Fruit fly (Drosophila melanogaster) whole organism, embryonic: ENCODE results near the gene Ttc19.
A peak's percentile ranks its signal among the peaks of the same experiment; 100 is the strongest.

Experiments
- Antp ChIP-seq: fragments of 200-800 bp; sonication (Bioruptor generic); optimal IDR thresholded peaks from 3 replicates; lab custom pipeline; 2016; ENCODE audit warnings: missing biosample characterization, missing genetic modification characterization
- CG1024 ChIP-seq: fragments of 200-800 bp; sonication (Bioruptor generic); IDR thresholded peaks from 2 replicates; pipeline ENCODE4 v1.3.6; 2022; ENCODE audit warnings: missing biosample characterization, missing genetic modification characterization
- CG10979 ChIP-seq: fragments of 200-800 bp; sonication (Bioruptor generic); optimal IDR thresholded peaks from 2 replicates; lab custom pipeline; 2018; ENCODE audit warnings: missing biosample characterization, mild to moderate bottlenecking, missing genetic modification characterization, moderate library complexity
- CG11696 ChIP-seq: fragments of 200-800 bp; sonication (Bioruptor generic); IDR thresholded peaks from 2 replicates; pipeline ENCODE4 v1.3.6; 2022; ENCODE audit warnings: missing biosample characterization, missing genetic modification characterization
- CG12219 ChIP-seq: fragments of 200-800 bp; sonication (Bioruptor generic); optimal IDR thresholded peaks from 3 replicates; lab custom pipeline; 2018; ENCODE audit warnings: missing biosample characterization, mild to moderate bottlenecking, missing genetic modification characterization
- CG1647 ChIP-seq: fragments of 200-800 bp; sonication (Bioruptor generic); optimal IDR thresholded peaks from 3 replicates; lab custom pipeline; 2016; ENCODE audit warnings: missing biosample characterization, missing genetic modification characterization
- CG16813 ChIP-seq: fragments of 200-800 bp; sonication (Bioruptor generic); IDR thresholded peaks from 3 replicates; pipeline ENCODE4 v1.3.6; 2022; ENCODE audit warnings: missing biosample characterization, missing genetic modification characterization; ENCODE audit not compliant: partially characterized antibody
- CG16863 ChIP-seq: fragments of 200-800 bp; sonication (Bioruptor generic); optimal IDR thresholded peaks from 3 replicates; lab custom pipeline; 2016; ENCODE audit warnings: missing biosample characterization, missing genetic modification characterization
- CG17912 ChIP-seq: fragments of 200-800 bp; sonication (Bioruptor generic); optimal IDR thresholded peaks from 2 replicates; lab custom pipeline; 2018; ENCODE audit warnings: missing biosample characterization, mild to moderate bottlenecking, missing genetic modification characterization
- CG2116 ChIP-seq: fragments of 200-800 bp; sonication (Bioruptor generic); optimal IDR thresholded peaks from 3 replicates; lab custom pipeline; 2018; ENCODE audit warnings: missing biosample characterization, mild to moderate bottlenecking, missing genetic modification characterization
- CG2202 ChIP-seq: fragments of 200-800 bp; sonication (Bioruptor generic); optimal IDR thresholded peaks from 2 replicates; lab custom pipeline; 2018; ENCODE audit warnings: missing biosample characterization, mild to moderate bottlenecking, missing genetic modification characterization
- CG2875 ChIP-seq: fragments of 200-800 bp; sonication (Bioruptor generic); optimal IDR thresholded peaks from 2 replicates; lab custom pipeline; 2017; ENCODE audit warnings: missing biosample characterization, mild to moderate bottlenecking, missing genetic modification characterization, missing genetic modification reagents
- CG30020 ChIP-seq: fragments of 200-800 bp; optimal IDR thresholded peaks from 2 replicates; lab custom pipeline; 2019; ENCODE audit warnings: missing biosample characterization, mild to moderate bottlenecking, missing genetic modification characterization, moderate library complexity
- CG30431 ChIP-seq: fragments of 200-800 bp; sonication (Bioruptor generic); optimal IDR thresholded peaks from 2 replicates; lab custom pipeline; 2017; ENCODE audit warnings: missing biosample characterization, missing genetic modification characterization
- CG32767 ChIP-seq: fragments of 200-800 bp; sonication (Bioruptor generic); IDR thresholded peaks from 2 replicates; pipeline ENCODE4 v1.3.6; 2022; ENCODE audit warnings: missing biosample characterization, missing genetic modification characterization
- CG33557 ChIP-seq: fragments of 200-800 bp; sonication (Bioruptor generic); optimal IDR thresholded peaks from 2 replicates; lab custom pipeline; 2019; ENCODE audit warnings: missing biosample characterization, mild to moderate bottlenecking, missing genetic modification characterization, moderate library complexity
- CG3847 ChIP-seq: fragments of 200-800 bp; sonication (Bioruptor generic); IDR thresholded peaks from 2 replicates; pipeline ENCODE4 v1.3.6; 2022; ENCODE audit warnings: missing biosample characterization, missing genetic modification characterization
- CG4360 ChIP-seq: fragments of 200-800 bp; sonication (Bioruptor generic); IDR thresholded peaks from 2 replicates; pipeline ENCODE4 v1.3.6; 2022; ENCODE audit warnings: missing biosample characterization, missing genetic modification characterization
- CG6854 ChIP-seq: fragments of 200-800 bp; sonication (Bioruptor generic); optimal IDR thresholded peaks from 3 replicates; lab custom pipeline; 2017; ENCODE audit warnings: missing biosample characterization, mild to moderate bottlenecking, missing genetic modification characterization
- CG8089 ChIP-seq: fragments of 200-800 bp; sonication (Bioruptor generic); optimal IDR thresholded peaks from 3 replicates; lab custom pipeline; 2016; ENCODE audit warnings: missing biosample characterization, missing genetic modification characterization
- CG8388 ChIP-seq: fragments of 200-800 bp; sonication (Bioruptor generic); optimal IDR thresholded peaks from 2 replicates; lab custom pipeline; 2019; ENCODE audit warnings: missing biosample characterization, mild to moderate bottlenecking, missing genetic modification characterization, moderate library complexity
- CG9609 ChIP-seq: fragments of 200-800 bp; sonication (Bioruptor generic); optimal IDR thresholded peaks from 3 replicates; lab custom pipeline; 2016; ENCODE audit warnings: missing biosample characterization, missing genetic modification characterization
- Deaf1 ChIP-seq: fragments of 200-800 bp; optimal IDR thresholded peaks from 3 replicates; lab custom pipeline; 2019; ENCODE audit warnings: missing biosample characterization, mild to moderate bottlenecking, missing genetic modification characterization, moderate library complexity
- Dll ChIP-seq: fragments of 200-800 bp; sonication (Bioruptor generic); IDR thresholded peaks from 4 replicates; pipeline ENCODE4 v1.3.6; 2022; ENCODE audit warnings: missing biosample characterization, missing genetic modification characterization; ENCODE audit not compliant: partially characterized antibody
- Elba2 ChIP-seq: fragments of 200-800 bp; sonication (Bioruptor generic); optimal IDR thresholded peaks from 3 replicates; lab custom pipeline; 2016; ENCODE audit warnings: missing biosample characterization, missing genetic modification characterization
- Ets65A ChIP-seq: fragments of 200-800 bp; sonication (Bioruptor generic); peaks from one replicate; lab custom pipeline; 2016; ENCODE audit warnings: missing biosample characterization, missing genetic modification characterization
- Fer2 ChIP-seq: fragments of 200-800 bp; sonication (Bioruptor generic); optimal IDR thresholded peaks from 2 replicates; lab custom pipeline; 2018; ENCODE audit warnings: missing biosample characterization, mild to moderate bottlenecking, missing genetic modification characterization, moderate library complexity
- HLHmδ ChIP-seq: fragments of 200-800 bp; sonication (Bioruptor generic); optimal IDR thresholded peaks from 2 replicates; lab custom pipeline; 2018; ENCODE audit warnings: missing biosample characterization, mild to moderate bottlenecking, missing genetic modification characterization, moderate library complexity
- Meics ChIP-seq: fragments of 200-800 bp; sonication (Bioruptor generic); optimal IDR thresholded peaks from 2 replicates; lab custom pipeline; 2017; ENCODE audit warnings: missing biosample characterization, mild to moderate bottlenecking, missing genetic modification characterization
- Oaz ChIP-seq: fragments of 200-800 bp; sonication (Bioruptor generic); IDR thresholded peaks from 2 replicates; pipeline ENCODE4 v1.3.6; 2022; ENCODE audit warnings: missing biosample characterization, missing genetic modification characterization
- Ptx1 ChIP-seq: fragments of 200-800 bp; sonication (Bioruptor generic); IDR thresholded peaks from 2 replicates; pipeline ENCODE4 v1.3.6; 2022; ENCODE audit warnings: missing biosample characterization, missing genetic modification characterization
- Side ChIP-seq: fragments of 200-800 bp; sonication (Bioruptor generic); optimal IDR thresholded peaks from 2 replicates; lab custom pipeline; 2016; ENCODE audit warnings: missing biosample characterization, missing genetic modification characterization
- Sin3A ChIP-seq: fragments of >200 bp; optimal IDR thresholded peaks from 2 replicates; lab custom pipeline; 2018
- Spps ChIP-seq: fragments of 200-800 bp; sonication (Bioruptor generic); optimal IDR thresholded peaks from 2 replicates; lab custom pipeline; 2018; ENCODE audit warnings: missing biosample characterization, mild to moderate bottlenecking, missing genetic modification characterization
- TFAM ChIP-seq: fragments of 200-800 bp; sonication (Bioruptor generic); optimal IDR thresholded peaks from 2 replicates; lab custom pipeline; 2017; ENCODE audit warnings: missing biosample characterization, missing genetic modification characterization, inconsistent platforms
- cg ChIP-seq: fragments of 200-800 bp; sonication (Bioruptor generic); optimal IDR thresholded peaks from 3 replicates; lab custom pipeline; 2019; ENCODE audit warnings: missing biosample characterization, mild to moderate bottlenecking, missing genetic modification characterization, moderate library complexity
- chn ChIP-seq: fragments of 200-800 bp; sonication (Bioruptor generic); optimal IDR thresholded peaks from 2 replicates; lab custom pipeline; 2016; ENCODE audit warnings: missing biosample characterization, missing genetic modification characterization
- ems ChIP-seq: fragments of 200-800 bp; sonication (Bioruptor generic); optimal IDR thresholded peaks from 3 replicates; lab custom pipeline; 2016; ENCODE audit warnings: missing biosample characterization, missing genetic modification characterization
- fd3F ChIP-seq: fragments of 200-800 bp; sonication (Bioruptor generic); optimal IDR thresholded peaks from 2 replicates; lab custom pipeline; 2018; ENCODE audit warnings: missing biosample characterization, mild to moderate bottlenecking, missing genetic modification characterization, moderate library complexity
- gsb ChIP-seq: fragments of 200-800 bp; sonication (Bioruptor generic); IDR thresholded peaks from 2 replicates; pipeline ENCODE4 v1.3.6; 2022; ENCODE audit warnings: missing biosample characterization, missing genetic modification characterization
- hkb ChIP-seq, 2 experiments: fragments of 200-800 bp in 1 of 2; fragments of >200 bp in 1 of 2; sonication (Bioruptor generic) in 1 of 2; IDR thresholded peaks in 1 of 2; optimal IDR thresholded peaks in 1 of 2; 2 replicates each; pipeline versions ENCODE4 v1.3.6 to Lab custom; 2017 to 2022; ENCODE audit warnings: missing biosample characterization in 1 of 2, missing genetic modification characterization in 1 of 2
- knrl ChIP-seq: fragments of 200-800 bp; sonication (Bioruptor generic); IDR thresholded peaks from 3 replicates; pipeline ENCODE4 v1.3.6; 2022; ENCODE audit warnings: missing biosample characterization, missing genetic modification characterization; ENCODE audit not compliant: partially characterized antibody
- nau ChIP-seq: fragments of 200-800 bp; sonication (Bioruptor generic); optimal IDR thresholded peaks from 3 replicates; lab custom pipeline; 2017; ENCODE audit warnings: missing biosample characterization, mild to moderate bottlenecking, missing genetic modification characterization, missing genetic modification reagents
- oc ChIP-seq: fragments of 200-800 bp; sonication (Bioruptor generic); optimal IDR thresholded peaks from 2 replicates; lab custom pipeline; 2018; ENCODE audit warnings: missing biosample characterization, mild to moderate bottlenecking, missing genetic modification characterization, moderate library complexity
- otp ChIP-seq: fragments of 200-800 bp; sonication (Bioruptor generic); IDR thresholded peaks from 3 replicates; pipeline ENCODE4, ENCODE4 v1.3.6; 2022; ENCODE audit warnings: missing biosample characterization, missing genetic modification characterization
- p53 ChIP-seq: fragments of 200-800 bp; sonication (Bioruptor generic); optimal IDR thresholded peaks from 2 replicates; lab custom pipeline; 2016; ENCODE audit warnings: missing biosample characterization, missing genetic modification characterization
- pho ChIP-seq: fragments of 200-800 bp; sonication (Bioruptor generic); optimal IDR thresholded peaks from 2 replicates; lab custom pipeline; 2016; ENCODE audit warnings: missing biosample characterization, missing genetic modification characterization
- sens-2 ChIP-seq: fragments of 200-800 bp; sonication (Bioruptor generic); IDR thresholded peaks from 2 replicates; pipeline ENCODE4 v1.3.6; 2022; ENCODE audit warnings: missing biosample characterization, missing genetic modification characterization
- tx ChIP-seq: fragments of 200-800 bp; sonication (Bioruptor generic); optimal IDR thresholded peaks from 2 replicates; lab custom pipeline; 2016; ENCODE audit warnings: missing biosample characterization, missing genetic modification characterization
- vnd ChIP-seq: fragments of 200-800 bp; sonication (Bioruptor generic); IDR thresholded peaks from 3 replicates; pipeline ENCODE4 v1.3.6; 2022; ENCODE audit warnings: missing biosample characterization, missing genetic modification characterization; ENCODE audit not compliant: partially characterized antibody
- wdn ChIP-seq: fragments of 200-800 bp; sonication (Bioruptor generic); IDR thresholded peaks from 2 replicates; pipeline ENCODE4 v1.3.6; 2022; ENCODE audit warnings: missing biosample characterization, missing genetic modification characterization
- yki ChIP-seq: fragments of >200 bp; optimal IDR thresholded peaks from 3 replicates; lab custom pipeline; 2018
- zfh1 ChIP-seq: fragments of 200-800 bp; sonication (Bioruptor generic); IDR thresholded peaks from 3 replicates; pipeline ENCODE4 v1.3.6; 2022; ENCODE audit warnings: missing biosample characterization, missing genetic modification characterization

The Ttc19 gene

DNA sequence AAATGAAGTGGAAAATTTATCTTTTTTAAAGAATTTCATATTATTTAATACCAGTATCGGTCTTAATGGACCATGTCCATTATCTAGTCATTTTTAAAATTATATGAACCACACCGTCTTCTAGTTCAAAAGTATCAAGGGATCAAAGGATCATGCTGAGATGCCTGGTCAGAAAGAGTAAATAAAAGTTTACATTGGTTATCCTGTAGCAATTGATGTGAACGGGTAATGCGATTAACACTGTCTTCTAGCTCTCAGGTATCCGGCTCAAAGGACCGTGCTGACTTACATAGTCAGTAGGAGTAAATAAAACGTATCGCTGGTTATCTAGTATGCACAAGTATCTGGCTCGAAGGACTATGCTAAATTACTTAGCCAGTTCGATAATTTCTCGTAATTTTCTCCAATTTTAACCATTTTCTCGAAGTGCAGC is 25.8 kb downstream of the Ttc19 start (continued):
- no peak for TF ChIP-seq oc (tag; lab: Kevin White, UChicago)
- TF ChIP-seq HLHmδ (GFP tag; lab: Kevin White, UChicago): no peak
- no peak for TF ChIP-seq CG3847 (GFP tag; lab: Robert Waterston, UW)
- no peak for TF ChIP-seq nau
- peak; percentile 37 for TF ChIP-seq pho (GFP tag; lab: Kevin White, UChicago)
- no peak for TF ChIP-seq yki (lab: Kevin White, UChicago)
- no peak for TF ChIP-seq Fer2 (tag; lab: Kevin White, UChicago)
- no peak for TF ChIP-seq hkb (optimal IDR thresholded peaks at IDR 0.05; lab: Kevin White, UChicago)
- no peak for TF ChIP-seq hkb (GFP tag; IDR thresholded peaks at IDR 0.05; lab: Robert Waterston, UW)
- TF ChIP-seq CG1647 (GFP tag; lab: Kevin White, UChicago): no peak
- TF ChIP-seq CG8089: no peak
- no peak for TF ChIP-seq CG12219 (GFP tag; lab: Kevin White, UChicago)
- TF ChIP-seq Elba2 (GFP tag; lab: Kevin White, UChicago): no peak
- TF ChIP-seq CG8388 (GFP tag; lab: Kevin White, UChicago): no peak
- TF ChIP-seq CG10979 (tag; lab: Kevin White, UChicago): peak; percentile 22
- no peak for TF ChIP-seq wdn (GFP tag; lab: Robert Waterston, UW)
- TF ChIP-seq Spps (tag; lab: Kevin White, UChicago): no peak
- no peak for TF ChIP-seq gsb (GFP tag; lab: Robert Waterston, UW)
- TF ChIP-seq CG2116: no peak
- TF ChIP-seq sens-2 (GFP tag; lab: Robert Waterston, UW): no peak
- no peak for TF ChIP-seq CG11696 (GFP tag; lab: Robert Waterston, UW)
- no peak for TF ChIP-seq zfh1 (GFP tag; lab: Robert Waterston, UW)
- peak; percentile 53 for TF ChIP-seq Ets65A (GFP tag; lab: Kevin White, UChicago)
- no peak for TF ChIP-seq Deaf1 (tag; lab: Kevin White, UChicago)
- TF ChIP-seq tx (GFP tag; lab: Kevin White, UChicago): no peak
- peak; percentile 44; the same call in 1 of the 2 replicates for TF ChIP-seq Ptx1
- no peak for TF ChIP-seq CG33557 (GFP tag; lab: Kevin White, UChicago)
- no peak for TF ChIP-seq CG16863 (GFP tag; lab: Kevin White, UChicago)
- no peak for TF ChIP-seq Oaz (GFP tag; lab: Robert Waterston, UW)
- no peak for TF ChIP-seq CG9609 (GFP tag; lab: Kevin White, UChicago)
- TF ChIP-seq Dll (GFP tag; lab: Robert Waterston, UW): no peak
- TF ChIP-seq knrl (GFP tag; lab: Robert Waterston, UW): no peak
- no peak for TF ChIP-seq Antp (GFP tag; lab: Kevin White, UChicago)
- TF ChIP-seq otp (GFP tag; lab: Robert Waterston, UW): no peak
- TF ChIP-seq CG30431 (GFP tag; lab: Kevin White, UChicago): no peak
- TF ChIP-seq CG30020 (tag; lab: Kevin White, UChicago): no peak
- no peak for TF ChIP-seq fd3F (GFP tag; lab: Kevin White, UChicago)
- TF ChIP-seq CG17912 (GFP tag; lab: Kevin White, UChicago): no peak
- TF ChIP-seq ems (GFP tag; lab: Kevin White, UChicago): no peak
- no peak for TF ChIP-seq Side (GFP tag; lab: Kevin White, UChicago)
- TF ChIP-seq cg (GFP tag; lab: Kevin White, UChicago): no peak
- no peak for TF ChIP-seq vnd
- TF ChIP-seq p53 (GFP tag; lab: Kevin White, UChicago): no peak
- no peak for TF ChIP-seq CG4360 (GFP tag; lab: Robert Waterston, UW)
- no peak for TF ChIP-seq CG2202
- TF ChIP-seq CG32767: no peak
- no peak for TF ChIP-seq CG16813 (GFP tag; lab: Robert Waterston, UW)
- TF ChIP-seq CG2875 (GFP tag; lab: Kevin White, UChicago): no peak
- no peak for TF ChIP-seq Sin3A
- no peak for TF ChIP-seq CG1024 (GFP tag; lab: Robert Waterston, UW)
- no peak for TF ChIP-seq chn (GFP tag; lab: Kevin White, UChicago)
- TF ChIP-seq CG6854: peak; percentile 29
- peak; percentile 73 for TF ChIP-seq Meics (GFP tag; lab: Kevin White, UChicago)
- TF ChIP-seq TFAM: no peak
